Worm (Caenorhabditis elegans): ENCODE measurements around the gene ZC239.15.

DNA sequence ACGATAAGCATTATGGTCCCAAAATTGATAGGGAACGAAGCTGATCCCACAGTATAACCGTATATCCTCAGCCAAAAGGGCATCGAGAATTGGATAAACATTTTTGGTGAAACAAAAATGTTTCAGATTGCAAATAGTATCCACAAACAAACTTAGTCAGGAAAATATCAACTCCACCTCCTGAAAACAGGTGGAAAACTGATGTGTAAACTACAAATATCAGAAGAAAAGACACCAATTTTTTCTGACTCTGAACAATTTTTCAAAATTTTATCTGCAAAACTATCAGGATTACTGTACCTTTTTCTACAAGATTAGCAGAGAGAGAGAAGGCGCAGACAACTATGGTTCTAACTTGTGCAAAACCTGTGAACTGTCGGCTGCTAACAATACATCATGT, 22.0 kb downstream of the ZC239.15 start, which contains the start of gene sri-53:
- no peak for TF ChIP-seq ceh-48 (tag; optimal IDR thresholded peaks at IDR 0.05)
- no peak for TF ChIP-seq ceh-22 (tag; optimal IDR thresholded peaks at IDR 0.05)
- TF ChIP-seq T23F11.4 (GFP tag; optimal IDR thresholded peaks at IDR 0.05) = no peak

Measured in whole organism, late embryonic.